Worm (Caenorhabditis elegans) whole organism, L4/young adult: Measurements from ENCODE around the gene Y53C12A.8.

Experiments used
- dao-5 ChIP-seq: sonication (generic microtip); optimal IDR thresholded peaks from 2 replicates; lab custom pipeline; 2016; ENCODE audit warnings: missing genotype, missing genetic modification characterization, moderate library complexity, missing compliant biosample characterization
- him-1 ChIP-seq: sonication (generic microtip); optimal IDR thresholded peaks from 2 replicates; lab custom pipeline; 2016; ENCODE audit warnings: missing genotype, missing genetic modification reagents, missing genetic modification characterization, missing compliant biosample characterization

ce11 chrII:9716417-9717039, 16.3 kb upstream of the Y53C12A.8 start, which contains the start of gene wee-1.3:
- TF ChIP-seq him-1 (tag; lab: Kevin White, UChicago) (no peak), dao-5 (tag; lab: Kevin White, UChicago) (no peak)
